Worm (Caenorhabditis elegans): Measurements from ENCODE around the gene hrde-1.

Gene hrde-1

DNA sequence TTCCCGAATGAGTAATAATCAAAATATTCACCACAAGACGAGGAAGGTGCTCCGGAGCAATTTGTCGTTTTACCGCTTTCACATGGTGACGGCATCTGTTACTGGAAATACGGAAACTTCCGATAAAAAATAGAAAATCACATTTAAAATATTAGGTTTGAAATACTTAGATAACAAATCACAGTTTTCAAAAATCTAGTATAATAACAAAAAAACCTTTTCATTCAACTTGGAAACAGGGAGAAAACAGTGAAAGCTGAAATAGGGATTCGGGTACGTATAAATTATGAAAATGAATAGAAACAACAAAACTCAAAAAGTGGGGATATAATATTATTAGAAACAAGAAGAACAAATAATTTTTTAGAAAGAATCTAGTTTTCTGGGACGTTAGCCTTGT is 5.4 kb upstream of the hrde-1 start, which contains the start of gene C16C10.1:
TSS of gene C16C10.1 (minus strand) at position 101 of the 400 bp plus-strand sequence.
- TF ChIP-seq nfya-1 (tag; optimal IDR thresholded peaks at IDR 0.05; ENCODE audit: insufficient read depth), result no peak
- TF ChIP-seq nhr-25 (tag; optimal IDR thresholded peaks at IDR 0.05), result no peak
- TF ChIP-seq pha-4 (tag; optimal IDR thresholded peaks at IDR 0.05), result no peak
- no peak for TF ChIP-seq ZK546.5 (tag; optimal IDR thresholded peaks at IDR 0.05)
- no peak for TF ChIP-seq fkh-2 (tag; optimal IDR thresholded peaks at IDR 0.05)

- TF ChIP-seq nhr-11 (tag; optimal IDR thresholded peaks at IDR 0.05), result no peak
- TF ChIP-seq ztf-4 (tag; optimal IDR thresholded peaks at IDR 0.05), result no peak
- TF ChIP-seq ceh-9 (tag; optimal IDR thresholded peaks at IDR 0.05), result no peak
- no peak for TF ChIP-seq jun-1 (tag; optimal IDR thresholded peaks at IDR 0.05)
- no peak for TF ChIP-seq elt-1 (tag; optimal IDR thresholded peaks at IDR 0.05)
- no peak for TF ChIP-seq tbx-2 (tag; optimal IDR thresholded peaks at IDR 0.05)
- no peak for TF ChIP-seq hmg-11 (tag; optimal IDR thresholded peaks at IDR 0.05)
- no peak for TF ChIP-seq lin-15B (tag; optimal IDR thresholded peaks at IDR 0.05)
- TF ChIP-seq elt-2 (tag; optimal IDR thresholded peaks at IDR 0.05), result no peak
- TF ChIP-seq pqm-1 (tag; optimal IDR thresholded peaks at IDR 0.05), result no peak
- TF ChIP-seq pha-4 (tag; optimal IDR thresholded peaks at IDR 0.05), result no peak
- TF ChIP-seq unc-62 (GFP tag; optimal IDR thresholded peaks at IDR 0.05), result no peak
- TF ChIP-seq mml-1 (tag; optimal IDR thresholded peaks at IDR 0.05), result no peak
- no peak for TF ChIP-seq elt-3 (tag; optimal IDR thresholded peaks at IDR 0.05)
- no peak for TF ChIP-seq lin-39 (tag; optimal IDR thresholded peaks at IDR 0.05)
- TF ChIP-seq nhr-28 (tag; optimal IDR thresholded peaks at IDR 0.05), result no peak
- no peak for TF ChIP-seq fkh-10 (GFP tag; optimal IDR thresholded peaks at IDR 0.05)
- TF ChIP-seq nhr-67 (tag; optimal IDR thresholded peaks at IDR 0.05), result no peak
- no peak for TF ChIP-seq fos-1 (tag; optimal IDR thresholded peaks at IDR 0.05)
Observed at ce11 chrIII:4178564-4178963, 2.6 kb upstream of the hrde-1 start, which contains the start of gene C16C10.2. C16C10.2 (minus strand) TSS chrIII:4178664.

- TF ChIP-seq ceh-9 (tag; optimal IDR thresholded peaks at IDR 0.05) (no peak), hmg-11 (tag; optimal IDR thresholded peaks at IDR 0.05) (no peak), mdl-1 (tag; optimal IDR thresholded peaks at IDR 0.05) (no peak), ama-1 (optimal IDR thresholded peaks at IDR 0.05) (no peak), pqm-1 (tag; optimal IDR thresholded peaks at IDR 0.05) (no peak), daf-12 (tag; optimal IDR thresholded peaks at IDR 0.05) (no peak)
Observed at ce11 chrIII:4175489-4175888, 470 bp downstream of the hrde-1 start.

DNA sequence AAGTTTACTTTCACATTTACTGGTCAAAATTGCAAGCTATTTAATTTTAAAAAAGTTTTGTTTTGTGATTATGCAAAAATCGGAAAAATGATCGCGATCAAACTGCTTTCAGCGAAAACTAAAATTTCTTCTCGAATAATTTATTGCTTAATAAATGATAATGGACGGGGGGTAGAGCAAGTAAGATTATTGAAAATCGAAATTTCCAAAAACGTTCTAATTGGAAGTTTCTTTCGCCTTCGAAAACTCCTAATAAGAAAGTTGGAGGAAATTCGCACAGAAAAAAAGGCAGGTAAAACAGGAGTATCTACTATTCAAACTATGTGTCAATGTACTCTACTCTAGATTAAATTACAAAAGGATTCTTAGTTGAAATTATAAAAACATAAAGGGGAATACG is 3.7 kb downstream of the hrde-1 start:
- TF ChIP-seq hmg-11 (tag; optimal IDR thresholded peaks at IDR 0.05), result no peak
- no peak for TF ChIP-seq elt-3 (tag; optimal IDR thresholded peaks at IDR 0.05)
- TF ChIP-seq ceh-82 (tag; optimal IDR thresholded peaks at IDR 0.05), result no peak
- no peak for TF ChIP-seq unc-39 (tag; optimal IDR thresholded peaks at IDR 0.05)
- no peak for TF ChIP-seq nhr-12 (tag; optimal IDR thresholded peaks at IDR 0.05)
- no peak for TF ChIP-seq nhr-28 (tag; optimal IDR thresholded peaks at IDR 0.05)
- TF ChIP-seq egl-5 (tag; optimal IDR thresholded peaks at IDR 0.05), result no peak

ce11 chrIII:4170903-4171377 is 5.0 kb downstream of the hrde-1 start, which contains the start of the genes rnf-121 and C16C10.4:
rnf-121 (minus strand) TSS chrIII:4170953.
C16C10.4 (plus strand) TSS chrIII:4171336.
- TF ChIP-seq tbx-2 (tag; optimal IDR thresholded peaks at IDR 0.05) (peak; percentile 17), ZK546.5 (tag; optimal IDR thresholded peaks at IDR 0.05) (no peak), ceh-9 (tag; optimal IDR thresholded peaks at IDR 0.05) (no peak), nhr-25 (tag; optimal IDR thresholded peaks at IDR 0.05) (peak; percentile 22), unc-39 (tag; optimal IDR thresholded peaks at IDR 0.05) (no peak), fkh-2 (tag; optimal IDR thresholded peaks at IDR 0.05) (no peak), nhr-23 (tag; optimal IDR thresholded peaks at IDR 0.05) (peak; percentile 55), unc-62 (GFP tag; optimal IDR thresholded peaks at IDR 0.05) (no peak), nhr-11 (tag; optimal IDR thresholded peaks at IDR 0.05) (no peak), R02D3.7 (tag; optimal IDR thresholded peaks at IDR 0.05) (peak; percentile 29), skn-1 (tag; optimal IDR thresholded peaks at IDR 0.05) (peak; percentile 31), lsy-12 (tag; optimal IDR thresholded peaks at IDR 0.05) (peak; percentile 52), ceh-28 (tag; optimal IDR thresholded peaks at IDR 0.05) (peak; percentile 44), lin-15B (tag; optimal IDR thresholded peaks at IDR 0.05) (peak; percentile 33), nhr-76 (tag; optimal IDR thresholded peaks at IDR 0.05) (no peak), elt-2 (tag; optimal IDR thresholded peaks at IDR 0.05) (peak; percentile 22), ztf-11 (tag; optimal IDR thresholded peaks at IDR 0.05) (no peak), pqm-1 (tag; optimal IDR thresholded peaks at IDR 0.05) (no peak), snpc-4 (tag; optimal IDR thresholded peaks at IDR 0.05) (peak; percentile 64), hmg-11 (tag; optimal IDR thresholded peaks at IDR 0.05) (peak; percentile 87), nhr-67 (tag; optimal IDR thresholded peaks at IDR 0.05) (peak; percentile 25), ceh-16 (tag; optimal IDR thresholded peaks at IDR 0.05) (peak; percentile 3), fkh-10 (GFP tag; optimal IDR thresholded peaks at IDR 0.05) (no peak), nhr-237 (tag; optimal IDR thresholded peaks at IDR 0.05) (no peak), nhr-28 (tag; optimal IDR thresholded peaks at IDR 0.05) (no peak), nhr-43 (tag; optimal IDR thresholded peaks at IDR 0.05; ENCODE audit: poor library complexity, severe bottlenecking) (peak; percentile 89), pha-4 (tag; optimal IDR thresholded peaks at IDR 0.05) (peak; percentile 59), elt-1 (tag; optimal IDR thresholded peaks at IDR 0.05) (no peak), lin-39 (tag; optimal IDR thresholded peaks at IDR 0.05) (no peak), egl-27 (tag; optimal IDR thresholded peaks at IDR 0.05) (no peak)

All from whole organism, L3 larva.